Fruit fly (Drosophila melanogaster) whole organism, embryonic: ENCODE results near the gene Dph5.

ENCODE experiments used
- Awh ChIP-seq: fragments of 200-800 bp; sonication (Bioruptor generic); IDR thresholded peaks from 2 replicates; pipeline ENCODE4, ENCODE4 v1.3.6; 2022; ENCODE audit warnings: missing biosample characterization, missing genetic modification characterization
- B-H1 ChIP-seq: fragments of 200-800 bp; sonication (Bioruptor generic); IDR thresholded peaks from 3 replicates; pipeline ENCODE4 v1.3.6; 2022; ENCODE audit warnings: missing biosample characterization, missing genetic modification characterization
- BEAF-32 ChIP-seq: fragments of 200-800 bp; sonication (Bioruptor generic); optimal IDR thresholded peaks from 3 replicates; lab custom pipeline; 2017; ENCODE audit warnings: missing biosample characterization, missing genetic modification characterization, mild to moderate bottlenecking, moderate library complexity, missing genetic modification reagents
- BtbVII ChIP-seq: fragments of 200-800 bp; sonication (Bioruptor generic); optimal IDR thresholded peaks from 3 replicates; lab custom pipeline; 2017; ENCODE audit warnings: missing biosample characterization, mild to moderate bottlenecking, missing genetic modification characterization
- CG10209 ChIP-seq: fragments of 200-800 bp; sonication (Bioruptor generic); optimal IDR thresholded peaks from 3 replicates; lab custom pipeline; 2017; ENCODE audit warnings: missing biosample characterization, mild to moderate bottlenecking, missing genetic modification characterization, missing genetic modification reagents
- CG10267 ChIP-seq: fragments of 200-800 bp; sonication (Bioruptor generic); optimal IDR thresholded peaks from 2 replicates; lab custom pipeline; 2018; ENCODE audit warnings: missing biosample characterization, mild to moderate bottlenecking, missing genetic modification characterization, moderate library complexity
- CG10462 ChIP-seq: fragments of 200-800 bp; sonication (Bioruptor generic); optimal IDR thresholded peaks from 2 replicates; lab custom pipeline; 2016; ENCODE audit warnings: missing biosample characterization, missing genetic modification characterization
- CG10543 ChIP-seq: fragments of 200-800 bp; sonication (Bioruptor generic); optimal IDR thresholded peaks from 3 replicates; lab custom pipeline; 2017; ENCODE audit warnings: missing biosample characterization, mild to moderate bottlenecking, missing genetic modification characterization, moderate library complexity
- CG10979 ChIP-seq: fragments of 200-800 bp; sonication (Bioruptor generic); optimal IDR thresholded peaks from 2 replicates; lab custom pipeline; 2018; ENCODE audit warnings: missing biosample characterization, mild to moderate bottlenecking, missing genetic modification characterization, moderate library complexity
- CG11398 ChIP-seq: fragments of 200-800 bp; sonication (Bioruptor generic); optimal IDR thresholded peaks from 2 replicates; lab custom pipeline; 2016; ENCODE audit warnings: missing biosample characterization, missing genetic modification characterization
- CG11504 ChIP-seq: fragments of 200-800 bp; sonication (Bioruptor generic); optimal IDR thresholded peaks from 3 replicates; lab custom pipeline; 2019; ENCODE audit warnings: missing biosample characterization, mild to moderate bottlenecking, missing genetic modification characterization, moderate library complexity
- CG11560 ChIP-seq: fragments of 200-800 bp; sonication (Bioruptor generic); IDR thresholded peaks from 3 replicates; pipeline ENCODE4 v1.3.6; 2022; ENCODE audit warnings: missing biosample characterization, missing genetic modification characterization
- CG12769 ChIP-seq: fragments of 200-800 bp; sonication (Bioruptor generic); optimal IDR thresholded peaks from 2 replicates; lab custom pipeline; 2019; ENCODE audit warnings: missing biosample characterization, mild to moderate bottlenecking, missing genetic modification characterization, moderate library complexity
- CG13123 ChIP-seq: fragments of 200-800 bp; sonication (Bioruptor generic); optimal IDR thresholded peaks from 2 replicates; lab custom pipeline; 2016; ENCODE audit warnings: missing biosample characterization, missing genetic modification characterization
- CG15696 ChIP-seq: fragments of 200-800 bp; sonication (Bioruptor generic); optimal IDR thresholded peaks from 2 replicates; lab custom pipeline; 2019; ENCODE audit warnings: missing biosample characterization, mild to moderate bottlenecking, missing genetic modification characterization, moderate library complexity
- CG17328 ChIP-seq: fragments of 200-800 bp; sonication (Bioruptor generic); IDR thresholded peaks from 2 replicates; pipeline ENCODE4 v1.3.6; 2022; ENCODE audit warnings: missing biosample characterization, missing genetic modification characterization
- CG17612 ChIP-seq: fragments of 200-800 bp; sonication (Bioruptor generic); IDR thresholded peaks from 2 replicates; pipeline ENCODE4 v1.3.6; 2022; ENCODE audit warnings: missing biosample characterization, missing genetic modification characterization
- CG18764 ChIP-seq: fragments of 200-800 bp; sonication (Bioruptor generic); optimal IDR thresholded peaks from 3 replicates; lab custom pipeline; 2016; ENCODE audit warnings: missing biosample characterization, missing genetic modification characterization
- CG32532 ChIP-seq: fragments of 200-800 bp; sonication (Bioruptor generic); IDR thresholded peaks from 2 replicates; pipeline ENCODE4 v1.3.6; 2022; ENCODE audit warnings: missing biosample characterization, missing genetic modification characterization
- CG34224 ChIP-seq: fragments of 200-800 bp; sonication (Bioruptor generic); IDR thresholded peaks from 3 replicates; pipeline ENCODE4 v1.3.6; 2022; ENCODE audit warnings: missing biosample characterization, missing genetic modification characterization; ENCODE audit not compliant: partially characterized antibody
- CG34422 ChIP-seq: fragments of 200-800 bp; sonication (Bioruptor generic); IDR thresholded peaks from 3 replicates; pipeline ENCODE4 v1.3.6; 2022; ENCODE audit warnings: missing biosample characterization, missing genetic modification characterization
- CG6272 ChIP-seq: fragments of 200-800 bp; sonication (Bioruptor generic); IDR thresholded peaks from 2 replicates; pipeline ENCODE4 v1.3.6; 2022; ENCODE audit warnings: missing biosample characterization, missing genetic modification characterization
- CG8944 ChIP-seq: fragments of 200-800 bp; sonication (Bioruptor generic); optimal IDR thresholded peaks from 3 replicates; lab custom pipeline; 2016; ENCODE audit warnings: missing biosample characterization, missing genetic modification characterization
- Dad ChIP-seq: fragments of 200-800 bp; sonication (Bioruptor generic); optimal IDR thresholded peaks from 3 replicates; lab custom pipeline; 2016; ENCODE audit warnings: missing biosample characterization, missing genetic modification characterization
- Drgx ChIP-seq: fragments of 200-800 bp; sonication (Bioruptor generic); IDR thresholded peaks from 2 replicates; pipeline ENCODE4 v1.3.6; 2022; ENCODE audit warnings: missing biosample characterization, missing genetic modification characterization
- E2f1 ChIP-seq: fragments of 200-800 bp; sonication (Bioruptor generic); IDR thresholded peaks from 2 replicates; pipeline ENCODE4 v1.3.6; 2022; ENCODE audit warnings: missing biosample characterization, missing genetic modification characterization
- Fer1 ChIP-seq: fragments of 200-800 bp; sonication (Bioruptor generic); optimal IDR thresholded peaks from 2 replicates; lab custom pipeline; 2017; ENCODE audit warnings: missing biosample characterization, mild to moderate bottlenecking, missing genetic modification characterization
- HHEX ChIP-seq: fragments of 200-800 bp; sonication (Bioruptor generic); optimal IDR thresholded peaks from 3 replicates; lab custom pipeline; 2017; ENCODE audit warnings: missing biosample characterization, mild to moderate bottlenecking, missing genetic modification characterization, missing genetic modification reagents
- MTF-1 ChIP-seq: fragments of 200-800 bp; sonication (Bioruptor generic); optimal IDR thresholded peaks from 2 replicates; lab custom pipeline; 2018; ENCODE audit warnings: missing biosample characterization, mild to moderate bottlenecking, missing genetic modification characterization, borderline replicate concordance
- Ptx1 ChIP-seq: fragments of 200-800 bp; sonication (Bioruptor generic); IDR thresholded peaks from 2 replicates; pipeline ENCODE4 v1.3.6; 2022; ENCODE audit warnings: missing biosample characterization, missing genetic modification characterization
- Usf ChIP-seq: fragments of 200-800 bp; sonication (Bioruptor generic); optimal IDR thresholded peaks from 2 replicates; lab custom pipeline; 2017; ENCODE audit warnings: missing genotype, missing biosample characterization, missing genetic modification characterization
- Xrp1 ChIP-seq: fragments of 200-800 bp; sonication (Bioruptor generic); IDR thresholded peaks from 2 replicates; pipeline ENCODE4 v1.3.6; 2022; ENCODE audit warnings: missing biosample characterization, missing genetic modification characterization
- bigmax ChIP-seq: fragments of 200-800 bp; sonication (Bioruptor generic); optimal IDR thresholded peaks from 2 replicates; lab custom pipeline; 2018; ENCODE audit warnings: missing biosample characterization, mild to moderate bottlenecking, missing genetic modification characterization
- cad ChIP-seq: fragments of >200 bp; optimal IDR thresholded peaks from 2 replicates; lab custom pipeline; 2017; ENCODE audit warnings: missing biosample characterization, missing genetic modification characterization
- dpn ChIP-seq, 2 experiments: fragments of 200-800 bp; sonication (Bioruptor generic); optimal IDR thresholded peaks; 3 replicates each; lab custom pipeline; 2016; ENCODE audit warnings: missing biosample characterization in 2 of 2, missing genetic modification characterization in 2 of 2
- dysf ChIP-seq: fragments of 200-800 bp; sonication (Bioruptor generic); IDR thresholded peaks from 3 replicates; pipeline ENCODE4 v1.3.6; 2022; ENCODE audit warnings: missing biosample characterization, missing genetic modification characterization
- fu2 ChIP-seq: fragments of 200-800 bp; sonication (Bioruptor generic); optimal IDR thresholded peaks from 2 replicates; lab custom pipeline; 2016; ENCODE audit warnings: missing biosample characterization, missing genetic modification characterization
- grau ChIP-seq: fragments of 200-800 bp; optimal IDR thresholded peaks from 3 replicates; lab custom pipeline; 2019; ENCODE audit warnings: missing biosample characterization, mild to moderate bottlenecking, missing genetic modification characterization, moderate library complexity
- her ChIP-seq: fragments of 200-800 bp; sonication (Bioruptor generic); optimal IDR thresholded peaks from 2 replicates; lab custom pipeline; 2016; ENCODE audit warnings: missing biosample characterization, missing genetic modification characterization
- kni ChIP-seq: fragments of 200-800 bp; sonication (Bioruptor generic); optimal IDR thresholded peaks from 3 replicates; lab custom pipeline; 2017; ENCODE audit warnings: mild to moderate bottlenecking, missing biosample characterization, missing genetic modification reagents, missing genetic modification characterization
- oc ChIP-seq: fragments of 200-800 bp; sonication (Bioruptor generic); optimal IDR thresholded peaks from 2 replicates; lab custom pipeline; 2018; ENCODE audit warnings: missing biosample characterization, mild to moderate bottlenecking, missing genetic modification characterization, moderate library complexity
- pan ChIP-seq, 4 experiments: fragments of >200 bp in 3 of 4; fragments of 200-800 bp in 1 of 4; sonication (Bioruptor generic) in 1 of 4; optimal IDR thresholded peaks in 3 of 4; IDR thresholded peaks in 1 of 4; 2 replicates each; pipeline versions ENCODE4 v1.3.6 to Lab custom; 2017 to 2022; ENCODE audit warnings: missing biosample characterization in 2 of 4, missing genetic modification characterization in 2 of 4, mixed read lengths in 1 of 4
- pros ChIP-seq: fragments of 200-800 bp; sonication (Bioruptor generic); optimal IDR thresholded peaks from 3 replicates; lab custom pipeline; 2019; ENCODE audit warnings: missing biosample characterization, mild to moderate bottlenecking, missing genetic modification characterization, moderate library complexity
- rib ChIP-seq: fragments of 200-800 bp; sonication (Bioruptor generic); IDR thresholded peaks from 2 replicates; pipeline ENCODE4 v1.3.6; 2022; ENCODE audit warnings: missing biosample characterization, missing genetic modification characterization
- seq ChIP-seq: fragments of 200-800 bp; sonication (Bioruptor generic); IDR thresholded peaks from 2 replicates; pipeline ENCODE4 v1.3.6; 2022; ENCODE audit warnings: missing biosample characterization, missing genetic modification characterization
- sisA ChIP-seq: fragments of 200-800 bp; sonication (Bioruptor generic); IDR thresholded peaks from 2 replicates; pipeline ENCODE4 v1.3.6; 2022; ENCODE audit warnings: missing biosample characterization, missing genetic modification characterization
- stc ChIP-seq: fragments of 200-800 bp; sonication (Bioruptor generic); IDR thresholded peaks from 2 replicates; pipeline ENCODE4 v1.3.6; 2022; ENCODE audit warnings: missing biosample characterization, missing genetic modification characterization
- tio ChIP-seq: fragments of 200-800 bp; sonication (Bioruptor generic); optimal IDR thresholded peaks from 2 replicates; lab custom pipeline; 2017; ENCODE audit warnings: missing biosample characterization, missing genetic modification characterization, inconsistent platforms
- tna ChIP-seq: fragments of 200-800 bp; sonication (Bioruptor generic); IDR thresholded peaks from 2 replicates; pipeline ENCODE4 v1.3.6; 2022; ENCODE audit warnings: missing biosample characterization, missing genetic modification characterization; ENCODE audit not compliant: partially characterized antibody

The Dph5 gene

dm6 chr3R:22542773-22543411, 40.1 kb downstream of the Dph5 start (continued):
- TF ChIP-seq seq (GFP tag; lab: Robert Waterston, UW) = no peak
- TF ChIP-seq BEAF-32 = no peak
- no peak for TF ChIP-seq CG17612
- TF ChIP-seq CG12769 = no peak
- peak; percentile 0 for TF ChIP-seq BtbVII (GFP tag; lab: Kevin White, UChicago)
- no peak for TF ChIP-seq bigmax (GFP tag; lab: Kevin White, UChicago)
- no peak for TF ChIP-seq CG8944 (GFP tag; lab: Kevin White, UChicago)
- TF ChIP-seq CG10979 = no peak
- peak; percentile 21; the same call in 1 of the 3 replicates for TF ChIP-seq B-H1 (GFP tag; lab: Robert Waterston, UW)
- TF ChIP-seq CG34224 = no peak
- TF ChIP-seq oc (tag; lab: Kevin White, UChicago) = peak; percentile 11
- TF ChIP-seq CG10462 = no peak
- peak; percentile 67 for TF ChIP-seq stc
- no peak for TF ChIP-seq tna (GFP tag; lab: Robert Waterston, UW)
- peak in 1 of 2 experiments; percentile 22 for TF ChIP-seq dpn (GFP tag; optimal IDR thresholded peaks at IDR 0.05; lab: Kevin White, UChicago)
- TF ChIP-seq MTF-1 (GFP tag; lab: Kevin White, UChicago) = no peak
- TF ChIP-seq Drgx = no peak; the same call in 1 of the 2 replicates
- TF ChIP-seq CG10209 (GFP tag; lab: Kevin White, UChicago) = peak; percentile 13
- TF ChIP-seq E2f1 (GFP tag; lab: Robert Waterston, UW) = no peak
- no peak for TF ChIP-seq CG10543 (GFP tag; lab: Kevin White, UChicago)
- TF ChIP-seq CG10267 (tag; lab: Kevin White, UChicago) = no peak
- TF ChIP-seq cad (GFP tag; lab: Kevin White, UChicago) = no peak
- TF ChIP-seq rib (GFP tag; lab: Robert Waterston, UW) = no peak
- no peak for TF ChIP-seq Dad (GFP tag; lab: Kevin White, UChicago)
- TF ChIP-seq pros (GFP tag; lab: Kevin White, UChicago) = no peak
- peak; percentile 72 for TF ChIP-seq grau
- no peak for TF ChIP-seq CG18764 (GFP tag; lab: Kevin White, UChicago)
- TF ChIP-seq CG34422 (GFP tag; lab: Robert Waterston, UW) = no peak
- TF ChIP-seq CG6272 = no peak
- 0 out of 2 replicates have a peak, but pooled peaks have one; percentile 37 for TF ChIP-seq sisA (GFP tag; lab: Robert Waterston, UW)
- peak; percentile 53 for TF ChIP-seq CG11504
- TF ChIP-seq kni (GFP tag; lab: Kevin White, UChicago) = no peak
- TF ChIP-seq HHEX (GFP tag; lab: Kevin White, UChicago) = peak; percentile 28
- TF ChIP-seq pan (optimal IDR thresholded peaks at IDR 0.05; lab: Kevin White, UChicago) = no peak
- TF ChIP-seq pan (GFP tag; optimal IDR thresholded peaks at IDR 0.05 in 1 of 2, IDR thresholded peaks at IDR 0.05 in 1 of 2) = peak in 1 of 2 experiments; percentile 23
- TF ChIP-seq CG13123 (GFP tag; lab: Kevin White, UChicago) = no peak
- no peak for TF ChIP-seq CG15696
- TF ChIP-seq CG32532 = peak; percentile 24; the same call in 1 of the 2 replicates
- no peak for TF ChIP-seq tio
- TF ChIP-seq CG11560 (tag; lab: Robert Waterston, UW) = no peak
- peak; percentile 29; the same call in 1 of the 2 replicates for TF ChIP-seq Awh (GFP tag; lab: Robert Waterston, UW)
- TF ChIP-seq Xrp1 = peak; percentile 45; the same call in 1 of the 2 replicates
- TF ChIP-seq her (GFP tag; lab: Kevin White, UChicago) = no peak
- TF ChIP-seq CG11398 (GFP tag; lab: Kevin White, UChicago) = no peak
- TF ChIP-seq Ptx1 (GFP tag; lab: Robert Waterston, UW) = peak; percentile 45; the same call in 1 of the 2 replicates
- TF ChIP-seq dysf (GFP tag; lab: Robert Waterston, UW) = peak; percentile 54; the same call in 2 of the 3 replicates
- TF ChIP-seq fu2 (GFP tag; lab: Kevin White, UChicago) = no peak
- peak; percentile 34; the same call in 1 of the 2 replicates for TF ChIP-seq CG17328 (GFP tag; lab: Robert Waterston, UW)
- no peak for TF ChIP-seq Usf (GFP tag; lab: Kevin White, UChicago)
- peak; percentile 5 for TF ChIP-seq Fer1 (GFP tag; lab: Kevin White, UChicago)
